Worm (Caenorhabditis elegans) whole organism, L3 larva: Measurements from ENCODE around the gene egl-10.

ENCODE experiments used
- R02D3.7 ChIP-seq: fragments of 150-350 bp; optimal IDR thresholded peaks from 2 replicates; lab custom pipeline; 2014; ENCODE audit warnings: missing biosample characterization, missing genetic modification characterization
- ZK546.5 ChIP-seq: sonication (generic microtip); optimal IDR thresholded peaks from 2 replicates; lab custom pipeline; 2017; ENCODE audit warnings: missing biosample characterization, missing genetic modification characterization
- aly-2 ChIP-seq: fragments of 150-350 bp; optimal IDR thresholded peaks from 2 replicates; lab custom pipeline; 2014; ENCODE audit warnings: missing biosample characterization, missing genetic modification characterization
- ama-1 ChIP-seq: fragments of 150-350 bp; optimal IDR thresholded peaks from 2 replicates; lab custom pipeline; 2018
- ceh-16 ChIP-seq: sonication (generic microtip); optimal IDR thresholded peaks from 2 replicates; lab custom pipeline; 2017; ENCODE audit warnings: missing biosample characterization, missing genetic modification characterization
- ceh-28 ChIP-seq: fragments of 150-350 bp; optimal IDR thresholded peaks from 2 replicates; lab custom pipeline; 2014; ENCODE audit warnings: missing biosample characterization, missing genetic modification reagents, missing genetic modification characterization
- ceh-82 ChIP-seq: fragments of 150-350 bp; optimal IDR thresholded peaks from 2 replicates; lab custom pipeline; 2014; ENCODE audit warnings: missing biosample characterization, missing genetic modification characterization
- ceh-9 ChIP-seq: sonication (generic microtip); optimal IDR thresholded peaks from 2 replicates; lab custom pipeline; 2018; ENCODE audit warnings: missing biosample characterization, missing genetic modification characterization
- daf-12 ChIP-seq: fragments of 150-350 bp; optimal IDR thresholded peaks from 2 replicates; lab custom pipeline; 2014; ENCODE audit warnings: missing biosample characterization, missing genetic modification reagents, missing genetic modification characterization
- egl-27 ChIP-seq: sonication (generic microtip); optimal IDR thresholded peaks from 4 replicates; lab custom pipeline; 2017; ENCODE audit warnings: missing biosample characterization, missing genetic modification reagents, missing genetic modification characterization
- egl-5 ChIP-seq: fragments of 150-350 bp; optimal IDR thresholded peaks from 2 replicates; lab custom pipeline; 2017; ENCODE audit warnings: missing biosample characterization, missing genetic modification reagents, missing genetic modification characterization, inconsistent platforms
- elt-1 ChIP-seq: fragments of 150-350 bp; optimal IDR thresholded peaks from 2 replicates; lab custom pipeline; 2014; ENCODE audit warnings: missing biosample characterization, missing genetic modification characterization
- elt-2 ChIP-seq: sonication (generic microtip); optimal IDR thresholded peaks from 2 replicates; lab custom pipeline; 2016; ENCODE audit warnings: missing genetic modification reagents, mild to moderate bottlenecking, missing genetic modification characterization, missing compliant biosample characterization
- elt-3 ChIP-seq, 3 experiments: fragments of 150-350 bp in 1 of 3; sonication (generic microtip) in 2 of 3; optimal IDR thresholded peaks; 2 replicates in 2 of 3; 4 replicates in 1 of 3; lab custom pipeline; 2014 to 2017; ENCODE audit warnings: missing biosample characterization in 3 of 3, missing genetic modification characterization in 3 of 3
- eor-1 ChIP-seq, 2 experiments: fragments of 150-350 bp; optimal IDR thresholded peaks; 2 replicates each; lab custom pipeline; 2014 to 2018; ENCODE audit warnings: missing biosample characterization in 2 of 2, missing genetic modification characterization in 2 of 2
- fkh-10 ChIP-seq: sonication (generic microtip); optimal IDR thresholded peaks from 2 replicates; lab custom pipeline; 2017; ENCODE audit warnings: missing biosample characterization, missing genetic modification reagents, missing genetic modification characterization
- fkh-2 ChIP-seq: fragments of 150-350 bp; optimal IDR thresholded peaks from 2 replicates; lab custom pipeline; 2014; ENCODE audit warnings: missing biosample characterization, missing genetic modification reagents, missing genetic modification characterization
- fos-1 ChIP-seq: fragments of 150-350 bp; optimal IDR thresholded peaks from 2 replicates; lab custom pipeline; 2014; ENCODE audit warnings: missing biosample characterization, missing genetic modification characterization
- hmg-11 ChIP-seq: sonication (generic microtip); optimal IDR thresholded peaks from 2 replicates; lab custom pipeline; 2016; ENCODE audit warnings: missing genetic modification characterization, missing compliant biosample characterization
- jun-1 ChIP-seq: fragments of 150-350 bp; optimal IDR thresholded peaks from 2 replicates; lab custom pipeline; 2014; ENCODE audit warnings: missing biosample characterization, missing genetic modification reagents, missing genetic modification characterization
- lin-15B ChIP-seq: fragments of 150-350 bp; optimal IDR thresholded peaks from 2 replicates; lab custom pipeline; 2014; ENCODE audit warnings: missing biosample characterization, missing genetic modification characterization
- lin-39 ChIP-seq: fragments of 150-350 bp; optimal IDR thresholded peaks from 2 replicates; lab custom pipeline; 2018; ENCODE audit warnings: missing biosample characterization, missing genetic modification reagents, missing genetic modification characterization
- lsy-12 ChIP-seq: sonication (generic microtip); optimal IDR thresholded peaks from 2 replicates; lab custom pipeline; 2016; ENCODE audit warnings: mild to moderate bottlenecking, missing genetic modification characterization, missing compliant biosample characterization
- mdl-1 ChIP-seq: fragments of 150-350 bp; optimal IDR thresholded peaks from 2 replicates; lab custom pipeline; 2014; ENCODE audit warnings: missing biosample characterization, missing genetic modification characterization
- mml-1 ChIP-seq: fragments of 150-350 bp; sonication (generic microtip); optimal IDR thresholded peaks from 3 replicates; lab custom pipeline; 2014; ENCODE audit warnings: missing biosample characterization, missing genetic modification characterization
- nfya-1 ChIP-seq: sonication (generic microtip); optimal IDR thresholded peaks from 2 replicates; lab custom pipeline; 2017; ENCODE audit warnings: missing genetic modification characterization, mild to moderate bottlenecking, missing compliant biosample characterization, antibody characterized with exemption, moderate library complexity; ENCODE audit not compliant: insufficient read depth
- nhr-11 ChIP-seq: fragments of 150-350 bp; optimal IDR thresholded peaks from 2 replicates; lab custom pipeline; 2014; ENCODE audit warnings: missing biosample characterization, missing genetic modification characterization
- nhr-12 ChIP-seq: fragments of 150-350 bp; optimal IDR thresholded peaks from 2 replicates; lab custom pipeline; 2014; ENCODE audit warnings: missing biosample characterization, missing genetic modification characterization
- nhr-23 ChIP-seq: fragments of 150-350 bp; optimal IDR thresholded peaks from 2 replicates; lab custom pipeline; 2014; ENCODE audit warnings: missing biosample characterization, missing genetic modification reagents, missing genetic modification characterization
- nhr-237 ChIP-seq: fragments of 150-350 bp; optimal IDR thresholded peaks from 2 replicates; lab custom pipeline; 2014; ENCODE audit warnings: missing biosample characterization, missing genetic modification characterization
- nhr-25 ChIP-seq: sonication (generic microtip); optimal IDR thresholded peaks from 2 replicates; lab custom pipeline; 2017; ENCODE audit warnings: missing biosample characterization, missing genetic modification characterization
- nhr-28 ChIP-seq: fragments of 150-350 bp; optimal IDR thresholded peaks from 2 replicates; lab custom pipeline; 2014; ENCODE audit warnings: missing biosample characterization, missing genetic modification characterization
- nhr-43 ChIP-seq: sonication (generic microtip); optimal IDR thresholded peaks from 2 replicates; lab custom pipeline; 2016; ENCODE audit warnings: mild to moderate bottlenecking, missing genetic modification characterization, missing compliant biosample characterization; ENCODE audit not compliant: poor library complexity, severe bottlenecking
- nhr-67 ChIP-seq: fragments of 150-350 bp; optimal IDR thresholded peaks from 2 replicates; lab custom pipeline; 2014; ENCODE audit warnings: missing biosample characterization, missing genetic modification characterization
- nhr-76 ChIP-seq: fragments of 150-350 bp; sonication (generic microtip); optimal IDR thresholded peaks from 5 replicates; lab custom pipeline; 2014; ENCODE audit warnings: missing biosample characterization, missing genetic modification characterization
- nhr-77 ChIP-seq: fragments of 150-350 bp; optimal IDR thresholded peaks from 2 replicates; lab custom pipeline; 2014; ENCODE audit warnings: missing biosample characterization, missing genetic modification characterization
- pha-4 ChIP-seq: fragments of 150-350 bp; optimal IDR thresholded peaks from 2 replicates; lab custom pipeline; 2014; ENCODE audit warnings: missing biosample characterization, missing genetic modification reagents, missing genetic modification characterization
- pqm-1 ChIP-seq: fragments of 150-350 bp; optimal IDR thresholded peaks from 2 replicates; lab custom pipeline; 2017; ENCODE audit warnings: missing biosample characterization, missing genetic modification characterization, inconsistent platforms
- sea-2 ChIP-seq: fragments of 150-350 bp; sonication (generic microtip); optimal IDR thresholded peaks from 4 replicates; lab custom pipeline; 2014; ENCODE audit warnings: missing biosample characterization, missing genetic modification reagents, missing genetic modification characterization
- skn-1 ChIP-seq: fragments of 150-350 bp; optimal IDR thresholded peaks from 2 replicates; lab custom pipeline; 2014; ENCODE audit warnings: missing biosample characterization, missing genetic modification characterization
- snpc-4 ChIP-seq: fragments of 150-350 bp; optimal IDR thresholded peaks from 2 replicates; lab custom pipeline; 2014; ENCODE audit warnings: missing biosample characterization, missing genetic modification characterization
- tbx-2 ChIP-seq: sonication (generic microtip); optimal IDR thresholded peaks from 2 replicates; lab custom pipeline; 2016; ENCODE audit warnings: mild to moderate bottlenecking, missing genetic modification characterization, missing compliant biosample characterization
- unc-39 ChIP-seq: sonication (generic microtip); optimal IDR thresholded peaks from 4 replicates; lab custom pipeline; 2017; ENCODE audit warnings: missing biosample characterization, missing genetic modification characterization
- unc-62 ChIP-seq: fragments of 150-350 bp; sonication (generic microtip); optimal IDR thresholded peaks from 4 replicates; lab custom pipeline; 2014; ENCODE audit warnings: missing biosample characterization, missing genetic modification reagents, missing genetic modification characterization
- zag-1 ChIP-seq: fragments of 150-350 bp; optimal IDR thresholded peaks from 2 replicates; lab custom pipeline; 2014; ENCODE audit warnings: missing biosample characterization, missing genetic modification characterization
- ztf-11 ChIP-seq: fragments of 150-350 bp; optimal IDR thresholded peaks from 2 replicates; lab custom pipeline; 2014; ENCODE audit warnings: missing biosample characterization, missing genetic modification characterization
- ztf-4 ChIP-seq: fragments of 150-350 bp; optimal IDR thresholded peaks from 2 replicates; lab custom pipeline; 2014; ENCODE audit warnings: missing biosample characterization, missing genetic modification characterization

egl-10 gene

ce11 chrV:12494522-12494921, 31.7 kb upstream of the egl-10 start, which contains the start of gene mrps-11:
TSS of gene mrps-11 (minus strand) at chrV:12494622.
- TF ChIP-seq fkh-2 (tag; lab: Kevin White, UChicago) = no peak
- TF ChIP-seq fos-1 (tag; lab: Kevin White, UChicago) = no peak
- TF ChIP-seq daf-12 (tag; lab: Kevin White, UChicago) = no peak
- no peak for TF ChIP-seq pha-4 (tag; lab: Kevin White, UChicago)
- no peak for TF ChIP-seq pqm-1 (tag; lab: Kevin White, UChicago)
- no peak for TF ChIP-seq nhr-237 (tag; lab: Kevin White, UChicago)
- no peak for TF ChIP-seq unc-62 (GFP tag; lab: Kevin White, UChicago)
- TF ChIP-seq mml-1 (tag; lab: Kevin White, UChicago) = no peak
- TF ChIP-seq nhr-67 (tag; lab: Kevin White, UChicago) = no peak
- no peak for TF ChIP-seq eor-1 (tag; optimal IDR thresholded peaks at IDR 0.05; lab: Kevin White, UChicago)
- TF ChIP-seq ztf-11 (tag; lab: Kevin White, UChicago) = no peak
- no peak for TF ChIP-seq lin-15B (tag; lab: Kevin White, UChicago)
- TF ChIP-seq snpc-4 = no peak
- TF ChIP-seq lsy-12 = no peak

- no peak for TF ChIP-seq ztf-4 (tag; lab: Kevin White, UChicago)
- peak; percentile 70 for TF ChIP-seq lin-39 (tag; lab: Kevin White, UChicago)
- TF ChIP-seq elt-3 (tag; optimal IDR thresholded peaks at IDR 0.05; lab: Kevin White, UChicago) = no peak
- peak; percentile 39 for TF ChIP-seq fos-1 (tag; lab: Kevin White, UChicago)
- no peak for TF ChIP-seq unc-39 (tag; lab: Kevin White, UChicago)
- no peak for TF ChIP-seq mml-1 (tag; lab: Kevin White, UChicago)
- TF ChIP-seq egl-27 (tag; lab: Kevin White, UChicago) = peak; percentile 0
- TF ChIP-seq fkh-10 = no peak
- TF ChIP-seq nhr-77 (tag; lab: Kevin White, UChicago) = peak; percentile 10
- peak; percentile 25 for TF ChIP-seq skn-1 (tag; lab: Kevin White, UChicago)
- TF ChIP-seq lin-15B (tag; lab: Kevin White, UChicago) = peak; percentile 41
- peak; percentile 58 for TF ChIP-seq elt-2 (tag; lab: Kevin White, UChicago)
- no peak for TF ChIP-seq nhr-11 (tag; lab: Kevin White, UChicago)
- no peak for TF ChIP-seq nhr-12 (tag; lab: Kevin White, UChicago)
- peak; percentile 50 for TF ChIP-seq unc-62 (GFP tag; lab: Kevin White, UChicago)
- peak; percentile 29 for TF ChIP-seq jun-1
- TF ChIP-seq pqm-1 (tag; lab: Kevin White, UChicago) = peak; percentile 54
- no peak for TF ChIP-seq elt-1
- no peak for TF ChIP-seq egl-5 (tag; lab: Kevin White, UChicago)
- peak; percentile 74 for TF ChIP-seq nfya-1 (tag; lab: Kevin White, UChicago)
- peak; percentile 51 for TF ChIP-seq tbx-2 (tag; lab: Kevin White, UChicago)
- no peak for TF ChIP-seq eor-1 (tag; optimal IDR thresholded peaks at IDR 0.05; lab: Kevin White, UChicago)
- TF ChIP-seq pha-4 (tag; lab: Kevin White, UChicago) = peak; percentile 32
- peak; percentile 75 for TF ChIP-seq nhr-23 (tag; lab: Kevin White, UChicago)
- TF ChIP-seq aly-2 (tag; lab: Kevin White, UChicago) = no peak
- TF ChIP-seq nhr-25 = peak; percentile 64
- TF ChIP-seq daf-12 (tag; lab: Kevin White, UChicago) = no peak
- no peak for TF ChIP-seq nhr-76 (tag; lab: Kevin White, UChicago)
- TF ChIP-seq nhr-67 (tag; lab: Kevin White, UChicago) = no peak
- TF ChIP-seq ceh-28 (tag; lab: Kevin White, UChicago) = peak; percentile 57
- no peak for TF ChIP-seq ztf-11 (tag; lab: Kevin White, UChicago)
- no peak for TF ChIP-seq fkh-2 (tag; lab: Kevin White, UChicago)
- TF ChIP-seq snpc-4 = peak; percentile 99
- TF ChIP-seq lsy-12 = peak; percentile 61
- no peak for TF ChIP-seq zag-1 (tag; lab: Kevin White, UChicago)
- no peak for TF ChIP-seq mdl-1 (tag; lab: Kevin White, UChicago)
- TF ChIP-seq ceh-9 (tag; lab: Kevin White, UChicago) = no peak
- peak; percentile 78 for TF ChIP-seq ama-1 (lab: Kevin White, UChicago)
- TF ChIP-seq nhr-43 (tag; lab: Kevin White, UChicago) = peak; percentile 81
- no peak for TF ChIP-seq nhr-28 (tag; lab: Kevin White, UChicago)
- TF ChIP-seq R02D3.7 = peak; percentile 57
- no peak for TF ChIP-seq nhr-237 (tag; lab: Kevin White, UChicago)
- TF ChIP-seq ZK546.5 (tag; lab: Kevin White, UChicago) = no peak
- no peak for TF ChIP-seq ceh-82 (tag; lab: Kevin White, UChicago)
- TF ChIP-seq sea-2 (GFP tag; lab: Kevin White, UChicago) = no peak
- TF ChIP-seq ceh-16 (tag; lab: Kevin White, UChicago) = no peak
- TF ChIP-seq hmg-11 (tag; lab: Kevin White, UChicago) = peak; percentile 68
These were observed 28.3 kb upstream of the egl-10 start for ce11 chrV:12491070-12491643.
